Fruit fly (Drosophila melanogaster) whole organism, pupa: Measurements from ENCODE around the gene CG45105.

Experiments used
- CG10348 ChIP-seq: fragments of 200-800 bp; sonication (Bioruptor generic); IDR thresholded peaks from 2 replicates; pipeline ENCODE4 v1.3.6; 2022; ENCODE audit warnings: missing biosample characterization, missing genetic modification characterization
- CG13204 ChIP-seq: fragments of 200-800 bp; sonication (Bioruptor generic); optimal IDR thresholded peaks from 2 replicates; lab custom pipeline; 2018; ENCODE audit warnings: missing biosample characterization, mild to moderate bottlenecking, missing genetic modification characterization, moderate library complexity
- CG15710 ChIP-seq: fragments of 200-800 bp; sonication (Bioruptor generic); optimal IDR thresholded peaks from 2 replicates; lab custom pipeline; 2018; ENCODE audit warnings: missing biosample characterization, mild to moderate bottlenecking, missing genetic modification characterization, moderate library complexity
- CG17806 ChIP-seq: fragments of 200-800 bp; sonication (Bioruptor generic); optimal IDR thresholded peaks from 2 replicates; lab custom pipeline; 2018; ENCODE audit warnings: missing biosample characterization, mild to moderate bottlenecking, missing genetic modification characterization, moderate library complexity
- CG34367 ChIP-seq: fragments of 200-800 bp; sonication (Bioruptor generic); optimal IDR thresholded peaks from 2 replicates; lab custom pipeline; 2018; ENCODE audit warnings: missing biosample characterization, mild to moderate bottlenecking, missing genetic modification characterization
- CG4496 ChIP-seq: fragments of 200-800 bp; sonication (Bioruptor generic); IDR thresholded peaks from 3 replicates; pipeline ENCODE4 v1.3.6; 2022; ENCODE audit warnings: missing biosample characterization, missing genetic modification characterization
- CG9948 ChIP-seq: fragments of 200-800 bp; sonication (Bioruptor generic); optimal IDR thresholded peaks from 2 replicates; lab custom pipeline; 2018; ENCODE audit warnings: missing biosample characterization, mild to moderate bottlenecking, missing genetic modification characterization, moderate library complexity
- EcR ChIP-seq: fragments of 200-800 bp; sonication (Bioruptor generic); optimal IDR thresholded peaks from 3 replicates; lab custom pipeline; 2019; ENCODE audit warnings: missing biosample characterization, missing genetic modification characterization, mild to moderate bottlenecking, moderate library complexity, missing genetic modification reagents
- Pif1A ChIP-seq: fragments of 200-800 bp; sonication (Bioruptor generic); optimal IDR thresholded peaks from 3 replicates; lab custom pipeline; 2016; ENCODE audit warnings: missing biosample characterization, missing genetic modification characterization
- Pif1B ChIP-seq: fragments of 200-800 bp; sonication (Bioruptor generic); optimal IDR thresholded peaks from 3 replicates; lab custom pipeline; 2016; ENCODE audit warnings: missing biosample characterization, missing genetic modification characterization
- fd96Ca ChIP-seq: fragments of 200-800 bp; sonication (Bioruptor generic); IDR thresholded peaks from 3 replicates; pipeline ENCODE4 v1.3.6; 2022; ENCODE audit warnings: missing biosample characterization, missing genetic modification characterization
- rn ChIP-seq: fragments of 200-800 bp; sonication (Bioruptor generic); IDR thresholded peaks from 2 replicates; pipeline ENCODE4 v1.3.6; 2022; ENCODE audit warnings: missing biosample characterization, missing genetic modification characterization

dm6 chr3R:15925329-15925728 lies 7.5 kb upstream of the CG45105 start, which contains the start of gene CG34276:
- TF ChIP-seq CG10348 (no peak), CG34367 (no peak), CG9948 (tag; lab: Kevin White, UChicago) (no peak), EcR (GFP tag; lab: Kevin White, UChicago) (no peak), rn (GFP tag; lab: Robert Waterston, UW) (no peak), Pif1B (GFP tag; lab: Kevin White, UChicago) (no peak), Pif1A (GFP tag; lab: Kevin White, UChicago) (no peak), CG15710 (tag; lab: Kevin White, UChicago) (no peak), fd96Ca (no peak), CG13204 (GFP tag; lab: Kevin White, UChicago) (no peak), CG17806 (no peak), CG4496 (no peak)
